Fruit fly (Drosophila melanogaster) whole organism, embryonic: ENCODE data around the gene Mrp5.
A peak's percentile ranks its signal among the peaks of the same experiment; 100 is the strongest.

Experiments
- Bgb ChIP-seq: fragments of 200-800 bp; sonication (Bioruptor generic); IDR thresholded peaks from 2 replicates; pipeline ENCODE4 v1.3.6; 2022; ENCODE audit warnings: missing biosample characterization, missing genetic modification characterization; ENCODE audit not compliant: partially characterized antibody
- CG10209 ChIP-seq: fragments of 200-800 bp; sonication (Bioruptor generic); optimal IDR thresholded peaks from 3 replicates; lab custom pipeline; 2017; ENCODE audit warnings: missing biosample characterization, mild to moderate bottlenecking, missing genetic modification characterization, missing genetic modification reagents
- CG10979 ChIP-seq: fragments of 200-800 bp; sonication (Bioruptor generic); optimal IDR thresholded peaks from 2 replicates; lab custom pipeline; 2018; ENCODE audit warnings: missing biosample characterization, mild to moderate bottlenecking, missing genetic modification characterization, moderate library complexity
- CG11696 ChIP-seq: fragments of 200-800 bp; sonication (Bioruptor generic); IDR thresholded peaks from 2 replicates; pipeline ENCODE4 v1.3.6; 2022; ENCODE audit warnings: missing biosample characterization, missing genetic modification characterization
- CG12155 ChIP-seq: fragments of 200-800 bp; sonication (Bioruptor generic); optimal IDR thresholded peaks from 3 replicates; lab custom pipeline; 2016; ENCODE audit warnings: missing biosample characterization, missing genetic modification characterization
- CG13287 ChIP-seq: fragments of 200-800 bp; sonication (Bioruptor generic); IDR thresholded peaks from 2 replicates; pipeline ENCODE4 v1.3.6; 2022; ENCODE audit warnings: missing biosample characterization, missing genetic modification characterization; ENCODE audit not compliant: partially characterized antibody
- CG15269 ChIP-seq: fragments of 200-800 bp; sonication (Bioruptor generic); optimal IDR thresholded peaks from 2 replicates; lab custom pipeline; 2018; ENCODE audit warnings: missing biosample characterization, mild to moderate bottlenecking, missing genetic modification characterization, moderate library complexity
- CG15601 ChIP-seq: fragments of 200-800 bp; sonication (Bioruptor generic); optimal IDR thresholded peaks from 3 replicates; lab custom pipeline; 2019; ENCODE audit warnings: missing biosample characterization, mild to moderate bottlenecking, missing genetic modification characterization, moderate library complexity
- CG1603 ChIP-seq: fragments of 200-800 bp; sonication (Bioruptor generic); optimal IDR thresholded peaks from 2 replicates; lab custom pipeline; 2019; ENCODE audit warnings: missing biosample characterization, mild to moderate bottlenecking, missing genetic modification characterization, moderate library complexity
- CG16815 ChIP-seq: fragments of 200-800 bp; sonication (Bioruptor generic); optimal IDR thresholded peaks from 3 replicates; lab custom pipeline; 2017; ENCODE audit warnings: missing biosample characterization, mild to moderate bottlenecking, missing genetic modification characterization
- CG17568 ChIP-seq: fragments of 200-800 bp; sonication (Bioruptor generic); optimal IDR thresholded peaks from 2 replicates; lab custom pipeline; 2018; ENCODE audit warnings: missing biosample characterization, mild to moderate bottlenecking, missing genetic modification characterization, moderate library complexity
- CG2712 ChIP-seq: fragments of 200-800 bp; optimal IDR thresholded peaks from 3 replicates; lab custom pipeline; 2019; ENCODE audit warnings: missing biosample characterization, mild to moderate bottlenecking, missing genetic modification characterization, moderate library complexity
- CG30431 ChIP-seq: fragments of 200-800 bp; sonication (Bioruptor generic); optimal IDR thresholded peaks from 2 replicates; lab custom pipeline; 2017; ENCODE audit warnings: missing biosample characterization, missing genetic modification characterization
- CG31365 ChIP-seq: fragments of 200-800 bp; sonication (Bioruptor generic); optimal IDR thresholded peaks from 2 replicates; lab custom pipeline; 2018; ENCODE audit warnings: missing biosample characterization, mild to moderate bottlenecking, missing genetic modification characterization
- CG31441 ChIP-seq: fragments of 200-800 bp; sonication (Bioruptor generic); IDR thresholded peaks from 2 replicates; pipeline ENCODE4 v1.3.6; 2022; ENCODE audit warnings: missing biosample characterization, missing genetic modification characterization
- CG32767 ChIP-seq: fragments of 200-800 bp; sonication (Bioruptor generic); IDR thresholded peaks from 2 replicates; pipeline ENCODE4 v1.3.6; 2022; ENCODE audit warnings: missing biosample characterization, missing genetic modification characterization
- CG3407 ChIP-seq: fragments of 200-800 bp; sonication (Bioruptor generic); optimal IDR thresholded peaks from 2 replicates; lab custom pipeline; 2018; ENCODE audit warnings: missing biosample characterization, mild to moderate bottlenecking, missing genetic modification characterization
- CG34376 ChIP-seq: fragments of 200-800 bp; sonication (Bioruptor generic); optimal IDR thresholded peaks from 2 replicates; lab custom pipeline; 2018; ENCODE audit warnings: missing biosample characterization, mild to moderate bottlenecking, missing genetic modification characterization
- CG42726 ChIP-seq: fragments of 200-800 bp; sonication (Bioruptor generic); IDR thresholded peaks from 2 replicates; pipeline ENCODE4 v1.3.6; 2022; ENCODE audit warnings: missing biosample characterization, missing genetic modification characterization; ENCODE audit not compliant: partially characterized antibody
- CG7839 ChIP-seq: fragments of 200-800 bp; sonication (Bioruptor generic); optimal IDR thresholded peaks from 3 replicates; lab custom pipeline; 2018; ENCODE audit warnings: missing biosample characterization, mild to moderate bottlenecking, missing genetic modification characterization, moderate library complexity
- CG7987 ChIP-seq: fragments of 200-800 bp; sonication (Bioruptor generic); optimal IDR thresholded peaks from 2 replicates; lab custom pipeline; 2018; ENCODE audit warnings: missing biosample characterization, mild to moderate bottlenecking, missing genetic modification characterization, moderate library complexity
- CG9215 ChIP-seq: fragments of 200-800 bp; sonication (Bioruptor generic); IDR thresholded peaks from 2 replicates; pipeline ENCODE4 v1.3.6; 2022; ENCODE audit warnings: missing biosample characterization, missing genetic modification characterization
- CG9797 ChIP-seq: fragments of 200-800 bp; sonication (Bioruptor generic); optimal IDR thresholded peaks from 3 replicates; lab custom pipeline; 2018; ENCODE audit warnings: missing biosample characterization, mild to moderate bottlenecking, missing genetic modification characterization
- CHES-1-like ChIP-seq: fragments of 200-800 bp; sonication (Bioruptor generic); optimal IDR thresholded peaks from 2 replicates; lab custom pipeline; 2016; ENCODE audit warnings: missing biosample characterization, missing genetic modification characterization
- E2f2 ChIP-seq: fragments of 200-800 bp; sonication (Bioruptor generic); IDR thresholded peaks from 2 replicates; pipeline ENCODE4 v1.3.6; 2022; ENCODE audit warnings: missing biosample characterization, missing genetic modification characterization
- Gsc ChIP-seq: fragments of 200-800 bp; sonication (Bioruptor generic); IDR thresholded peaks from 2 replicates; pipeline ENCODE4 v1.3.6; 2022; ENCODE audit warnings: missing biosample characterization, missing genetic modification characterization
- HLH3B ChIP-seq: fragments of 200-800 bp; sonication (Bioruptor generic); IDR thresholded peaks from 2 replicates; pipeline ENCODE4 v1.3.6; 2022; ENCODE audit warnings: missing biosample characterization, missing genetic modification characterization
- Hey ChIP-seq: fragments of 200-800 bp; sonication (Bioruptor generic); optimal IDR thresholded peaks from 3 replicates; lab custom pipeline; 2018; ENCODE audit warnings: missing biosample characterization, mild to moderate bottlenecking, missing genetic modification characterization
- Kr ChIP-seq: fragments of 200-800 bp; sonication (Bioruptor generic); optimal IDR thresholded peaks from 2 replicates; lab custom pipeline; 2017; ENCODE audit warnings: missing biosample characterization, mild to moderate bottlenecking, missing genetic modification characterization
- Ravus ChIP-seq: fragments of 200-800 bp; sonication (Bioruptor generic); IDR thresholded peaks from 2 replicates; pipeline ENCODE4 v1.3.6; 2022; ENCODE audit warnings: missing biosample characterization, missing genetic modification characterization
- Sin3A ChIP-seq: fragments of >200 bp; optimal IDR thresholded peaks from 2 replicates; lab custom pipeline; 2018
- Stat92E ChIP-seq, 3 experiments: fragments of >200 bp in 2 of 3; fragments of 200-800 bp in 1 of 3; sonication (Bioruptor generic) in 1 of 3; optimal IDR thresholded peaks; 2 replicates each; lab custom pipeline; 2017 to 2019; ENCODE audit warnings: missing biosample characterization in 3 of 3, missing genetic modification characterization in 3 of 3, mild to moderate bottlenecking in 1 of 3, moderate library complexity in 1 of 3
- Xbp1 ChIP-seq: fragments of 200-800 bp; sonication (Bioruptor generic); optimal IDR thresholded peaks from 3 replicates; lab custom pipeline; 2016; ENCODE audit warnings: missing biosample characterization, mild to moderate bottlenecking, missing genetic modification characterization
- ab ChIP-seq: fragments of 200-800 bp; sonication (Bioruptor generic); optimal IDR thresholded peaks from 2 replicates; lab custom pipeline; 2016; ENCODE audit warnings: missing biosample characterization, missing genetic modification characterization
- aop ChIP-seq: fragments of 200-800 bp; sonication (Bioruptor generic); IDR thresholded peaks from 2 replicates; pipeline ENCODE4 v1.3.6; 2022; ENCODE audit warnings: missing biosample characterization, missing genetic modification characterization
- bowl ChIP-seq: fragments of 200-800 bp; sonication (Bioruptor generic); IDR thresholded peaks from 2 replicates; pipeline ENCODE4 v1.3.6; 2022; ENCODE audit warnings: missing biosample characterization, missing genetic modification characterization
- emc ChIP-seq: fragments of 200-800 bp; sonication (Bioruptor generic); optimal IDR thresholded peaks from 2 replicates; lab custom pipeline; 2016; ENCODE audit warnings: missing biosample characterization, missing genetic modification characterization
- fd96Cb ChIP-seq: fragments of 200-800 bp; sonication (Bioruptor generic); optimal IDR thresholded peaks from 2 replicates; lab custom pipeline; 2018; ENCODE audit warnings: missing biosample characterization, mild to moderate bottlenecking, missing genetic modification characterization, moderate library complexity
- fu2 ChIP-seq: fragments of 200-800 bp; sonication (Bioruptor generic); optimal IDR thresholded peaks from 2 replicates; lab custom pipeline; 2016; ENCODE audit warnings: missing biosample characterization, missing genetic modification characterization
- hb ChIP-seq: fragments of 200-800 bp; sonication (Bioruptor generic); IDR thresholded peaks from 3 replicates; pipeline ENCODE4 v1.3.6; 2022; ENCODE audit warnings: missing biosample characterization, missing genetic modification characterization; ENCODE audit not compliant: partially characterized antibody
- hbn ChIP-seq: fragments of 200-800 bp; sonication (Bioruptor generic); IDR thresholded peaks from 2 replicates; pipeline ENCODE4 v1.3.6; 2022; ENCODE audit warnings: missing biosample characterization, missing genetic modification characterization; ENCODE audit not compliant: partially characterized antibody
- ken ChIP-seq: fragments of 200-800 bp; sonication (Bioruptor generic); IDR thresholded peaks from 3 replicates; pipeline ENCODE4 v1.3.6; 2022; ENCODE audit warnings: missing biosample characterization, missing genetic modification characterization
- mirr ChIP-seq: fragments of 200-800 bp; sonication (Bioruptor generic); optimal IDR thresholded peaks from 3 replicates; lab custom pipeline; 2018; ENCODE audit warnings: missing biosample characterization, mild to moderate bottlenecking, missing genetic modification characterization
- repo ChIP-seq: fragments of 200-800 bp; sonication (Bioruptor generic); optimal IDR thresholded peaks from 2 replicates; lab custom pipeline; 2016; ENCODE audit warnings: missing biosample characterization, missing genetic modification characterization
- rib ChIP-seq: fragments of 200-800 bp; sonication (Bioruptor generic); IDR thresholded peaks from 2 replicates; pipeline ENCODE4 v1.3.6; 2022; ENCODE audit warnings: missing biosample characterization, missing genetic modification characterization
- row ChIP-seq: fragments of 200-800 bp; sonication (Bioruptor generic); IDR thresholded peaks from 3 replicates; pipeline ENCODE4 v1.3.6; 2022; ENCODE audit warnings: missing biosample characterization, missing genetic modification characterization
- run ChIP-seq: fragments of 200-800 bp; sonication (Bioruptor generic); optimal IDR thresholded peaks from 3 replicates; lab custom pipeline; 2018; ENCODE audit warnings: missing biosample characterization, mild to moderate bottlenecking, missing genetic modification characterization
- sd ChIP-seq: fragments of 200-800 bp; sonication (Bioruptor generic); optimal IDR thresholded peaks from 3 replicates; lab custom pipeline; 2018; ENCODE audit warnings: missing biosample characterization, mild to moderate bottlenecking, missing genetic modification characterization, moderate library complexity
- sisA ChIP-seq: fragments of 200-800 bp; sonication (Bioruptor generic); IDR thresholded peaks from 2 replicates; pipeline ENCODE4 v1.3.6; 2022; ENCODE audit warnings: missing biosample characterization, missing genetic modification characterization
- sqz ChIP-seq: fragments of 200-800 bp; sonication (Bioruptor generic); optimal IDR thresholded peaks from 3 replicates; lab custom pipeline; 2018; ENCODE audit warnings: missing biosample characterization, mild to moderate bottlenecking, missing genetic modification characterization
- yki ChIP-seq: fragments of >200 bp; optimal IDR thresholded peaks from 3 replicates; lab custom pipeline; 2018

The Mrp5 gene

DNA sequence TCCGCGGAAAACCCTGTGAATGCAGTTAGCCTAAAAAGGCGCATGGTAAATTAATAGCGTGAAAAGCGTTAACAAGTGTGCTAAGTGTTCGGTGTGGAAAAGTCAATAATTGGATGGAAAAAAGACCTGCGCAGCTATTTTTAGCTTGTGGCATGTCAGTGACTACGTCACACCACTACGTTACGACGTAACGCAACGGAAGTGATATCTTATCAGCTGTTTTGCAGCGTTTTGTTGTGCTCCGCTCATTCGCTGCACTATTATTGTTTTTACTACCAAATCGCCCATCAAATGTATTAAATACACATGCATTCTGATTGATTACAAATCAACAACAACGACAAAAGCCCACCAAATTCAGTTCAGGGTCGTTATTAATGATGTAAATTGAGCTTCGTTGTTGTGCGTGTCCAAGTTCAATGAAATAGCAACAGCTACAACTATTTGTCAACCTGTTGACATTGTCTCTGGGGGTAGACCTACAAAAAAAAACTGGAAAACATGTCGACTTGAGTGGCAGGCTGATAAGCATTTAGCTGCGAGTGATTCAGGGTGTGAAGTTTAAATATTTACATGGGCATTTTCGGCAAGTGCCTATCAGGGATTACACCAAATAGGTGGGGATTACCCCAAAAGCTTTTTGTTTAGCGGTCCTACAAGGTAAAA is 27.8 kb downstream of the Mrp5 start (continued):
- peak; percentile 25 for TF ChIP-seq CG13287 (GFP tag; lab: Robert Waterston, UW)
- no peak for TF ChIP-seq CG30431 (GFP tag; lab: Kevin White, UChicago)
- peak; percentile 51 for TF ChIP-seq CG15269
- TF ChIP-seq CG1603 (tag; lab: Kevin White, UChicago) = no peak
- no peak for TF ChIP-seq rib (GFP tag; lab: Robert Waterston, UW)
- TF ChIP-seq CG32767 (GFP tag; lab: Robert Waterston, UW) = no peak
- no peak for TF ChIP-seq yki
- TF ChIP-seq row (GFP tag; lab: Robert Waterston, UW) = no peak
- TF ChIP-seq CG15601 (tag; lab: Kevin White, UChicago) = peak; percentile 80
- TF ChIP-seq CG7987 (GFP tag; lab: Kevin White, UChicago) = peak; percentile 65
- TF ChIP-seq sisA (GFP tag; lab: Robert Waterston, UW) = no peak
- TF ChIP-seq CG31365 (tag; lab: Kevin White, UChicago) = peak; percentile 48
- TF ChIP-seq Stat92E (GFP tag; optimal IDR thresholded peaks at IDR 0.05; lab: Kevin White, UChicago) = no peak
- TF ChIP-seq Hey (tag; lab: Kevin White, UChicago) = no peak
- TF ChIP-seq CG9215 = no peak
- peak; percentile 63 for TF ChIP-seq CG34376 (GFP tag; lab: Kevin White, UChicago)
- TF ChIP-seq CG3407 (GFP tag; lab: Kevin White, UChicago) = peak; percentile 59
- no peak for TF ChIP-seq repo (GFP tag; lab: Kevin White, UChicago)
- no peak for TF ChIP-seq CG16815
- no peak for TF ChIP-seq Gsc (GFP tag; lab: Robert Waterston, UW)
- no peak for TF ChIP-seq hbn (GFP tag; lab: Robert Waterston, UW)
- no peak for TF ChIP-seq bowl
- no peak for TF ChIP-seq E2f2 (GFP tag; lab: Robert Waterston, UW)
- TF ChIP-seq run (tag; lab: Kevin White, UChicago) = peak; percentile 51
- TF ChIP-seq CG12155 = no peak
- no peak for TF ChIP-seq ken (GFP tag; lab: Robert Waterston, UW)
- peak; percentile 92 for TF ChIP-seq sqz (GFP tag; lab: Kevin White, UChicago)
- no peak for TF ChIP-seq sd (tag; lab: Kevin White, UChicago)
- TF ChIP-seq fu2 (GFP tag; lab: Kevin White, UChicago) = no peak
- no peak for TF ChIP-seq Kr (GFP tag; lab: Kevin White, UChicago)
- no peak for TF ChIP-seq aop (GFP tag; lab: Robert Waterston, UW)
- TF ChIP-seq HLH3B (GFP tag; lab: Robert Waterston, UW) = peak; percentile 57; the same call in 1 of the 2 replicates
- no peak for TF ChIP-seq emc
- TF ChIP-seq CG9797 = no peak
- TF ChIP-seq CG2712 (tag; lab: Kevin White, UChicago) = no peak
- no peak for TF ChIP-seq CG42726 (GFP tag; lab: Robert Waterston, UW)
- TF ChIP-seq CG10209 (GFP tag; lab: Kevin White, UChicago) = peak; percentile 65
- no peak for TF ChIP-seq Bgb (GFP tag; lab: Robert Waterston, UW)
- TF ChIP-seq Ravus (GFP tag; lab: Robert Waterston, UW) = no peak
- no peak for TF ChIP-seq ab (GFP tag; lab: Kevin White, UChicago)
- TF ChIP-seq mirr (GFP tag; lab: Kevin White, UChicago) = peak; percentile 89
- no peak for TF ChIP-seq Sin3A (lab: Kevin White, UChicago)
- TF ChIP-seq CG11696 (GFP tag; lab: Robert Waterston, UW) = no peak
- no peak for TF ChIP-seq CG7839
- TF ChIP-seq Xbp1 = no peak
- TF ChIP-seq fd96Cb (tag; lab: Kevin White, UChicago) = no peak
- TF ChIP-seq CG31441 = no peak
- no peak for TF ChIP-seq CHES-1-like
- TF ChIP-seq hb = no peak
- peak; percentile 82 for TF ChIP-seq CG17568 (GFP tag; lab: Kevin White, UChicago)
- TF ChIP-seq CG10979 (tag; lab: Kevin White, UChicago) = peak; percentile 2
